Comparison of ENCODE assay signal across 2 worm cellular contexts in genomic region chrX:16147728-16148197, ce11.
TF ChIP-seq lines count a peak whose summit lies in the region.

No protein-coding gene starts in this region.

TF ChIP-seq in whole organism, L4 larva, 104 proteins besides CTCF, POLR2A, EP300 and RAD21 (continued from another document):
- TF ChIP-seq F10B5.3 (tag; optimal IDR thresholded peaks at IDR 0.05; lab: Kevin White, UChicago), result no peak
- no peak for TF ChIP-seq gei-8 (GFP tag; optimal IDR thresholded peaks at IDR 0.05; lab: Kevin White, UChicago)
- no peak for TF ChIP-seq spr-3 (GFP tag; optimal IDR thresholded peaks at IDR 0.05; lab: Kevin White, UChicago)
- TF ChIP-seq tag-97 (GFP tag; IDR thresholded peaks at IDR 0.05; lab: Robert Waterston, UW), result no peak
- TF ChIP-seq hlh-11 (tag; optimal IDR thresholded peaks at IDR 0.05; lab: Kevin White, UChicago), result peak; percentile 89
- TF ChIP-seq duxl-1 (tag; optimal IDR thresholded peaks at IDR 0.05; lab: Kevin White, UChicago; ENCODE audit: poor library complexity), result no peak
- no peak for TF ChIP-seq nhr-10 (tag; optimal IDR thresholded peaks at IDR 0.05; lab: Kevin White, UChicago)
- no peak for TF ChIP-seq zag-1 (tag; optimal IDR thresholded peaks at IDR 0.05; lab: Kevin White, UChicago)
- TF ChIP-seq Y48G9A.11 (GFP tag; IDR thresholded peaks at IDR 0.05; lab: Robert Waterston, UW), result no peak
- TF ChIP-seq ama-1 (optimal IDR thresholded peaks at IDR 0.05; lab: Kevin White, UChicago), result no peak
- TF ChIP-seq T26A8.4 (GFP tag; IDR thresholded peaks at IDR 0.05; lab: Robert Waterston, UW), result no peak
- TF ChIP-seq aha-1 (tag; lab: Kevin White, UChicago), result peak; percentile 90
- no peak for TF ChIP-seq nhr-237 (tag; optimal IDR thresholded peaks at IDR 0.05; lab: Kevin White, UChicago)
- no peak for TF ChIP-seq skn-1 (tag; optimal IDR thresholded peaks at IDR 0.05; lab: Kevin White, UChicago)
- TF ChIP-seq arid-1 (GFP tag; conservative IDR thresholded peaks at IDR 0.05; lab: Robert Waterston, UW), result no peak
- TF ChIP-seq nhr-42 (GFP tag; IDR thresholded peaks at IDR 0.05; lab: Robert Waterston, UW), result no peak
- TF ChIP-seq R02D3.7 (tag; optimal IDR thresholded peaks at IDR 0.05; lab: Kevin White, UChicago), result no peak
- 0 out of 2 replicates have a peak, but pooled peaks have one; percentile 41 for TF ChIP-seq dmd-9 (GFP tag; IDR thresholded peaks at IDR 0.05; lab: Robert Waterston, UW)
- no peak for TF ChIP-seq Y75B8A.6 (GFP tag; IDR thresholded peaks at IDR 0.05; lab: Robert Waterston, UW)
- TF ChIP-seq lin-29 (GFP tag; IDR thresholded peaks at IDR 0.05; lab: Robert Waterston, UW), result peak; percentile 40; the same call in 1 of the 2 replicates
- no peak for TF ChIP-seq ceh-44 (GFP tag; IDR thresholded peaks at IDR 0.05; lab: Robert Waterston, UW)
- no peak for TF ChIP-seq fos-1 (tag; optimal IDR thresholded peaks at IDR 0.05; lab: Kevin White, UChicago)
- TF ChIP-seq nhr-77 (tag; optimal IDR thresholded peaks at IDR 0.05; lab: Kevin White, UChicago), result no peak
- TF ChIP-seq lsy-2 (tag; optimal IDR thresholded peaks at IDR 0.05; lab: Kevin White, UChicago), result peak; percentile 59 to 76
- TF ChIP-seq madf-5 (GFP tag; IDR thresholded peaks at IDR 0.05; lab: Robert Waterston, UW), result no peak
- TF ChIP-seq madf-9 (GFP tag; conservative IDR thresholded peaks at IDR 0.05; lab: Robert Waterston, UW), result peak; percentile 54; the same call in 1 of the 2 replicates
- no peak for TF ChIP-seq mdt-29 (GFP tag; IDR thresholded peaks at IDR 0.05; lab: Robert Waterston, UW)
- peak; percentile 26 for TF ChIP-seq lin-13 (GFP tag; optimal IDR thresholded peaks at IDR 0.05; lab: Kevin White, UChicago)
- TF ChIP-seq set-16 (GFP tag; IDR thresholded peaks at IDR 0.05; lab: Robert Waterston, UW), result peak; percentile 92
- no peak for TF ChIP-seq F26F4.8 (GFP tag; conservative IDR thresholded peaks at IDR 0.05; lab: Robert Waterston, UW)
- peak; percentile 86 for TF ChIP-seq mep-1 (tag; optimal IDR thresholded peaks at IDR 0.05; lab: Kevin White, UChicago)
- TF ChIP-seq unc-39 (tag; optimal IDR thresholded peaks at IDR 0.05; lab: Kevin White, UChicago), result no peak
- peak; percentile 44 for TF ChIP-seq ces-1 (GFP tag; optimal IDR thresholded peaks at IDR 0.05; lab: Kevin White, UChicago)
- TF ChIP-seq ztf-11 (tag; optimal IDR thresholded peaks at IDR 0.05; lab: Kevin White, UChicago), result no peak
- TF ChIP-seq snpc-4 (tag; optimal IDR thresholded peaks at IDR 0.05; lab: Kevin White, UChicago), result no peak
- peak; percentile 49 for TF ChIP-seq dve-1 (tag; optimal IDR thresholded peaks at IDR 0.05; lab: Kevin White, UChicago; ENCODE audit: insufficient read depth)
- no peak for TF ChIP-seq daf-8 (GFP tag; IDR thresholded peaks at IDR 0.05; lab: Robert Waterston, UW)
- TF ChIP-seq spr-1 (tag; optimal IDR thresholded peaks at IDR 0.05; lab: Kevin White, UChicago), result peak; percentile 64
- TF ChIP-seq ctbp-1 (GFP tag; IDR thresholded peaks at IDR 0.05; lab: Robert Waterston, UW), result peak; percentile 82
- no peak for TF ChIP-seq ZK337.2 (GFP tag; IDR thresholded peaks at IDR 0.05; lab: Robert Waterston, UW)
- TF ChIP-seq hif-1 (tag; optimal IDR thresholded peaks at IDR 0.05; lab: Kevin White, UChicago), result peak in 1 of 2 experiments; percentile 65
- TF ChIP-seq zfp-3 (GFP tag; conservative IDR thresholded peaks at IDR 0.05; lab: Robert Waterston, UW), result no peak
- no peak for TF ChIP-seq ceh-62 (tag; optimal IDR thresholded peaks at IDR 0.05; lab: Kevin White, UChicago)

TF ChIP-seq in whole organism, late embryonic, 69 proteins besides CTCF, POLR2A, EP300 and RAD21 (continued from another document):
- TF ChIP-seq dmd-4 (tag; optimal IDR thresholded peaks at IDR 0.05; lab: Kevin White, UChicago; ENCODE audit: borderline replicate concordance) (peak; percentile 63), fkh-6 (tag; optimal IDR thresholded peaks at IDR 0.05; lab: Kevin White, UChicago) (peak; percentile 60)
